Fruit fly (Drosophila melanogaster) whole organism, embryonic: ENCODE measurements around the gene E2f2.

Experiments
- CG1024 ChIP-seq: fragments of 200-800 bp; sonication (Bioruptor generic); IDR thresholded peaks from 2 replicates; pipeline ENCODE4 v1.3.6; 2022; ENCODE audit warnings: missing biosample characterization, missing genetic modification characterization
- CG10565 ChIP-seq: fragments of 200-800 bp; sonication (Bioruptor generic); optimal IDR thresholded peaks from 3 replicates; lab custom pipeline; 2016; ENCODE audit warnings: missing biosample characterization, mild to moderate bottlenecking, missing genetic modification characterization
- CG12219 ChIP-seq: fragments of 200-800 bp; sonication (Bioruptor generic); optimal IDR thresholded peaks from 3 replicates; lab custom pipeline; 2018; ENCODE audit warnings: missing biosample characterization, mild to moderate bottlenecking, missing genetic modification characterization
- CG12659 ChIP-seq: fragments of 200-800 bp; sonication (Bioruptor generic); optimal IDR thresholded peaks from 3 replicates; lab custom pipeline; 2017; ENCODE audit warnings: mild to moderate bottlenecking, missing biosample characterization, missing genetic modification reagents, missing genetic modification characterization
- CG12769 ChIP-seq: fragments of 200-800 bp; sonication (Bioruptor generic); optimal IDR thresholded peaks from 2 replicates; lab custom pipeline; 2019; ENCODE audit warnings: missing biosample characterization, mild to moderate bottlenecking, missing genetic modification characterization, moderate library complexity
- CG13424 ChIP-seq: fragments of 200-800 bp; sonication (Bioruptor generic); optimal IDR thresholded peaks from 2 replicates; lab custom pipeline; 2019; ENCODE audit warnings: missing biosample characterization, mild to moderate bottlenecking, missing genetic modification characterization, moderate library complexity
- CG16813 ChIP-seq: fragments of 200-800 bp; sonication (Bioruptor generic); IDR thresholded peaks from 3 replicates; pipeline ENCODE4 v1.3.6; 2022; ENCODE audit warnings: missing biosample characterization, missing genetic modification characterization; ENCODE audit not compliant: partially characterized antibody
- CG18599 ChIP-seq: fragments of 200-800 bp; sonication (Bioruptor generic); optimal IDR thresholded peaks from 3 replicates; lab custom pipeline; 2017; ENCODE audit warnings: missing biosample characterization, missing genetic modification characterization, mild to moderate bottlenecking, moderate library complexity, missing genetic modification reagents
- CG2116 ChIP-seq: fragments of 200-800 bp; sonication (Bioruptor generic); optimal IDR thresholded peaks from 3 replicates; lab custom pipeline; 2018; ENCODE audit warnings: missing biosample characterization, mild to moderate bottlenecking, missing genetic modification characterization
- CG4328 ChIP-seq: fragments of 200-800 bp; sonication (Bioruptor generic); optimal IDR thresholded peaks from 3 replicates; lab custom pipeline; 2017; ENCODE audit warnings: missing biosample characterization, missing genetic modification reagents, missing genetic modification characterization
- CG4617 ChIP-seq: fragments of 200-800 bp; sonication (Bioruptor generic); optimal IDR thresholded peaks from 3 replicates; lab custom pipeline; 2016; ENCODE audit warnings: missing biosample characterization, missing genetic modification characterization, borderline replicate concordance
- CG4707 ChIP-seq: fragments of 200-800 bp; sonication (Bioruptor generic); optimal IDR thresholded peaks from 2 replicates; lab custom pipeline; 2018; ENCODE audit warnings: missing biosample characterization, mild to moderate bottlenecking, missing genetic modification characterization, moderate library complexity
- CG8924 ChIP-seq: fragments of 200-800 bp; optimal IDR thresholded peaks from 3 replicates; lab custom pipeline; 2019; ENCODE audit warnings: missing biosample characterization, mild to moderate bottlenecking, missing genetic modification characterization, moderate library complexity
- Drgx ChIP-seq: fragments of 200-800 bp; sonication (Bioruptor generic); IDR thresholded peaks from 2 replicates; pipeline ENCODE4 v1.3.6; 2022; ENCODE audit warnings: missing biosample characterization, missing genetic modification characterization
- Hr78 ChIP-seq, 2 experiments: fragments of 200-800 bp in 1 of 2; fragments of >200 bp in 1 of 2; sonication (Bioruptor generic) in 1 of 2; optimal IDR thresholded peaks; 2 replicates each; lab custom pipeline; 2017 to 2019; ENCODE audit warnings: missing biosample characterization in 2 of 2, missing genetic modification characterization in 2 of 2, mild to moderate bottlenecking in 1 of 2, moderate library complexity in 1 of 2
- Lhr ChIP-seq: fragments of 200-800 bp; sonication (Bioruptor generic); optimal IDR thresholded peaks from 3 replicates; lab custom pipeline; 2017; ENCODE audit warnings: mild to moderate bottlenecking, missing biosample characterization, missing genetic modification reagents, missing genetic modification characterization
- MBD-R2 ChIP-seq: fragments of 200-800 bp; sonication (Bioruptor generic); IDR thresholded peaks from 2 replicates; pipeline ENCODE4 v1.3.6; 2022; ENCODE audit warnings: missing biosample characterization, missing genetic modification characterization
- MESR4 ChIP-seq: fragments of 200-800 bp; sonication (Bioruptor generic); optimal IDR thresholded peaks from 2 replicates; lab custom pipeline; 2018; ENCODE audit warnings: missing biosample characterization, mild to moderate bottlenecking, missing genetic modification characterization, moderate library complexity
- NC2β ChIP-seq: fragments of 200-800 bp; sonication (Bioruptor generic); optimal IDR thresholded peaks from 2 replicates; lab custom pipeline; 2016; ENCODE audit warnings: missing biosample characterization, missing genetic modification characterization
- Opbp ChIP-seq: fragments of 200-800 bp; sonication (Bioruptor generic); IDR thresholded peaks from 3 replicates; pipeline ENCODE4 v1.3.6; 2022; ENCODE audit warnings: missing biosample characterization, missing genetic modification characterization; ENCODE audit not compliant: partially characterized antibody
- Tbp ChIP-seq: fragments of >200 bp; optimal IDR thresholded peaks from 2 replicates; lab custom pipeline; 2018; ENCODE audit warnings: missing biosample characterization, missing genetic modification characterization
- Xbp1 ChIP-seq: fragments of 200-800 bp; sonication (Bioruptor generic); optimal IDR thresholded peaks from 3 replicates; lab custom pipeline; 2016; ENCODE audit warnings: missing biosample characterization, mild to moderate bottlenecking, missing genetic modification characterization
- bcd ChIP-seq: fragments of 200-800 bp; sonication (Bioruptor generic); optimal IDR thresholded peaks from 2 replicates; lab custom pipeline; 2017; ENCODE audit warnings: missing biosample characterization, mild to moderate bottlenecking, missing genetic modification characterization
- chinmo ChIP-seq: fragments of 200-800 bp; sonication (Bioruptor generic); IDR thresholded peaks from 4 replicates; pipeline ENCODE4 v1.3.6; 2022; ENCODE audit warnings: missing biosample characterization, missing genetic modification characterization; ENCODE audit not compliant: partially characterized antibody
- ci ChIP-seq: fragments of 200-800 bp; sonication (Bioruptor generic); IDR thresholded peaks from 3 replicates; pipeline ENCODE4 v1.3.6; 2022; ENCODE audit warnings: missing biosample characterization, missing genetic modification characterization
- fu2 ChIP-seq: fragments of 200-800 bp; sonication (Bioruptor generic); optimal IDR thresholded peaks from 2 replicates; lab custom pipeline; 2016; ENCODE audit warnings: missing biosample characterization, missing genetic modification characterization
- grau ChIP-seq: fragments of 200-800 bp; optimal IDR thresholded peaks from 3 replicates; lab custom pipeline; 2019; ENCODE audit warnings: missing biosample characterization, mild to moderate bottlenecking, missing genetic modification characterization, moderate library complexity
- hkb ChIP-seq, 2 experiments: fragments of 200-800 bp in 1 of 2; fragments of >200 bp in 1 of 2; sonication (Bioruptor generic) in 1 of 2; IDR thresholded peaks in 1 of 2; optimal IDR thresholded peaks in 1 of 2; 2 replicates each; pipeline versions ENCODE4 v1.3.6 to Lab custom; 2017 to 2022; ENCODE audit warnings: missing biosample characterization in 1 of 2, missing genetic modification characterization in 1 of 2
- mirr ChIP-seq: fragments of 200-800 bp; sonication (Bioruptor generic); optimal IDR thresholded peaks from 3 replicates; lab custom pipeline; 2018; ENCODE audit warnings: missing biosample characterization, mild to moderate bottlenecking, missing genetic modification characterization
- oc ChIP-seq: fragments of 200-800 bp; sonication (Bioruptor generic); optimal IDR thresholded peaks from 2 replicates; lab custom pipeline; 2018; ENCODE audit warnings: missing biosample characterization, mild to moderate bottlenecking, missing genetic modification characterization, moderate library complexity
- pb ChIP-seq: fragments of 200-800 bp; sonication (Bioruptor generic); optimal IDR thresholded peaks from 3 replicates; lab custom pipeline; 2016; ENCODE audit warnings: missing biosample characterization, missing genetic modification characterization
- pfk ChIP-seq: fragments of 200-800 bp; sonication (Bioruptor generic); optimal IDR thresholded peaks from 2 replicates; lab custom pipeline; 2018; ENCODE audit warnings: missing biosample characterization, mild to moderate bottlenecking, missing genetic modification characterization, moderate library complexity
- phol ChIP-seq: fragments of 200-800 bp; sonication (Bioruptor generic); optimal IDR thresholded peaks from 3 replicates; lab custom pipeline; 2018; ENCODE audit warnings: missing biosample characterization, mild to moderate bottlenecking, missing genetic modification characterization, moderate library complexity
- pnt ChIP-seq: fragments of 200-800 bp; sonication (Bioruptor generic); optimal IDR thresholded peaks from 3 replicates; lab custom pipeline; 2016; ENCODE audit warnings: missing biosample characterization, missing genetic modification characterization
- pros ChIP-seq: fragments of 200-800 bp; sonication (Bioruptor generic); optimal IDR thresholded peaks from 3 replicates; lab custom pipeline; 2019; ENCODE audit warnings: missing biosample characterization, mild to moderate bottlenecking, missing genetic modification characterization, moderate library complexity
- pum ChIP-seq: fragments of 200-800 bp; sonication (Bioruptor generic); optimal IDR thresholded peaks from 2 replicates; lab custom pipeline; 2016; ENCODE audit warnings: missing biosample characterization, missing genetic modification characterization
- pzg ChIP-seq: fragments of 200-800 bp; sonication (Bioruptor generic); optimal IDR thresholded peaks from 3 replicates; lab custom pipeline; 2018; ENCODE audit warnings: missing biosample characterization, mild to moderate bottlenecking, missing genetic modification characterization, moderate library complexity
- row ChIP-seq: fragments of 200-800 bp; sonication (Bioruptor generic); IDR thresholded peaks from 3 replicates; pipeline ENCODE4 v1.3.6; 2022; ENCODE audit warnings: missing biosample characterization, missing genetic modification characterization
- sim ChIP-seq: fragments of 200-800 bp; sonication (Bioruptor generic); IDR thresholded peaks from 2 replicates; pipeline ENCODE4 v1.3.6; 2022; ENCODE audit warnings: missing biosample characterization, missing genetic modification characterization
- stwl ChIP-seq: fragments of 200-800 bp; sonication (Bioruptor generic); optimal IDR thresholded peaks from 3 replicates; lab custom pipeline; 2018; ENCODE audit warnings: missing biosample characterization, mild to moderate bottlenecking, missing genetic modification characterization, moderate library complexity
- sug ChIP-seq: fragments of 200-800 bp; optimal IDR thresholded peaks from 2 replicates; lab custom pipeline; 2019; ENCODE audit warnings: missing biosample characterization, mild to moderate bottlenecking, missing genetic modification characterization, moderate library complexity
- tna ChIP-seq: fragments of 200-800 bp; sonication (Bioruptor generic); IDR thresholded peaks from 2 replicates; pipeline ENCODE4 v1.3.6; 2022; ENCODE audit warnings: missing biosample characterization, missing genetic modification characterization; ENCODE audit not compliant: partially characterized antibody
- trh ChIP-seq: fragments of 200-800 bp; sonication (Bioruptor generic); optimal IDR thresholded peaks from 2 replicates; lab custom pipeline; 2016; ENCODE audit warnings: missing biosample characterization, missing genetic modification characterization
- twi ChIP-seq: fragments of 200-800 bp; optimal IDR thresholded peaks from 2 replicates; lab custom pipeline; 2019; ENCODE audit warnings: missing biosample characterization, mild to moderate bottlenecking, missing genetic modification characterization, moderate library complexity
- unpg ChIP-seq: fragments of 200-800 bp; sonication (Bioruptor generic); optimal IDR thresholded peaks from 3 replicates; lab custom pipeline; 2018; ENCODE audit warnings: missing biosample characterization, mild to moderate bottlenecking, missing genetic modification characterization, moderate library complexity
- wek ChIP-seq: fragments of 200-800 bp; sonication (Bioruptor generic); optimal IDR thresholded peaks from 3 replicates; lab custom pipeline; 2018; ENCODE audit warnings: missing biosample characterization, mild to moderate bottlenecking, missing genetic modification characterization, moderate library complexity
- z ChIP-seq: fragments of 200-800 bp; sonication (Bioruptor generic); IDR thresholded peaks from 3 replicates; pipeline ENCODE4 v1.3.6; 2022; ENCODE audit warnings: missing biosample characterization, missing genetic modification characterization
- zen ChIP-seq: fragments of 200-800 bp; sonication (Bioruptor generic); optimal IDR thresholded peaks from 3 replicates; lab custom pipeline; 2018; ENCODE audit warnings: missing biosample characterization, mild to moderate bottlenecking, missing genetic modification characterization, moderate library complexity

The E2f2 gene

dm6 chr2L:21158554-21158953 is 2.0 kb upstream of the E2f2 start, which contains the start of the genes Coq3 and Pld3 (continued):
- TF ChIP-seq CG12219 (GFP tag; lab: Kevin White, UChicago) (peak; percentile 56), hkb (optimal IDR thresholded peaks at IDR 0.05; lab: Kevin White, UChicago) (no peak), hkb (GFP tag; IDR thresholded peaks at IDR 0.05; lab: Robert Waterston, UW) (peak; percentile 88), CG12769 (peak; percentile 79), pfk (GFP tag; lab: Kevin White, UChicago) (peak; percentile 94), row (peak; percentile 85), CG4328 (GFP tag; lab: Kevin White, UChicago) (peak; percentile 66), CG4707 (GFP tag; lab: Kevin White, UChicago) (peak; percentile 61)

- TF ChIP-seq unpg (GFP tag; lab: Kevin White, UChicago) = no peak
- peak; percentile 13 for TF ChIP-seq phol (tag; lab: Kevin White, UChicago)
- no peak for TF ChIP-seq Hr78 (GFP tag; optimal IDR thresholded peaks at IDR 0.05; lab: Kevin White, UChicago)
- no peak for TF ChIP-seq pum
- no peak for TF ChIP-seq grau
- TF ChIP-seq fu2 (GFP tag; lab: Kevin White, UChicago) = no peak
- TF ChIP-seq oc (tag; lab: Kevin White, UChicago) = no peak
- peak; percentile 61 for TF ChIP-seq pros (GFP tag; lab: Kevin White, UChicago)
- no peak for TF ChIP-seq tna
- no peak for TF ChIP-seq CG10565 (GFP tag; lab: Kevin White, UChicago)
- peak; percentile 78 for TF ChIP-seq stwl (tag; lab: Kevin White, UChicago)
- TF ChIP-seq CG18599 = no peak
- TF ChIP-seq zen (tag; lab: Kevin White, UChicago) = no peak
- TF ChIP-seq CG12659 (GFP tag; lab: Kevin White, UChicago) = peak; percentile 25
- TF ChIP-seq CG13424 (tag; lab: Kevin White, UChicago) = no peak
- TF ChIP-seq trh = no peak
- no peak for TF ChIP-seq Tbp (GFP tag; lab: Kevin White, UChicago)
- peak; percentile 79 for TF ChIP-seq pzg (GFP tag; lab: Kevin White, UChicago)
- no peak for TF ChIP-seq mirr
- no peak for TF ChIP-seq bcd
- TF ChIP-seq Drgx (GFP tag; lab: Robert Waterston, UW) = no peak
- no peak for TF ChIP-seq CG1024 (GFP tag; lab: Robert Waterston, UW)
- TF ChIP-seq sim (GFP tag; lab: Robert Waterston, UW) = no peak
- no peak for TF ChIP-seq pb (GFP tag; lab: Kevin White, UChicago)
- TF ChIP-seq Lhr (GFP tag; lab: Kevin White, UChicago) = no peak
- TF ChIP-seq MBD-R2 = peak; percentile 86
- no peak for TF ChIP-seq Opbp (GFP tag; lab: Robert Waterston, UW)
- TF ChIP-seq chinmo (GFP tag; lab: Robert Waterston, UW) = no peak
- TF ChIP-seq z (GFP tag; lab: Robert Waterston, UW) = no peak
- no peak for TF ChIP-seq ci (GFP tag; lab: Robert Waterston, UW)
- no peak for TF ChIP-seq NC2β (GFP tag; lab: Kevin White, UChicago)
- no peak for TF ChIP-seq pnt
- no peak for TF ChIP-seq wek (GFP tag; lab: Kevin White, UChicago)
- TF ChIP-seq CG16813 = no peak
- TF ChIP-seq CG8924 (tag; lab: Kevin White, UChicago) = no peak
- peak; percentile 58 for TF ChIP-seq CG2116
- TF ChIP-seq CG4617 (GFP tag; lab: Kevin White, UChicago) = peak; percentile 6
- TF ChIP-seq twi (tag; lab: Kevin White, UChicago) = no peak
- TF ChIP-seq Xbp1 = no peak
- TF ChIP-seq MESR4 (GFP tag; lab: Kevin White, UChicago) = peak; percentile 21
- peak; percentile 23 for TF ChIP-seq sug (tag; lab: Kevin White, UChicago)
These were observed 2.7 kb downstream of the E2f2 start for dm6 chr2L:21153844-21154243.
